Worm (Caenorhabditis elegans): ENCODE measurements around the gene T07H3.8.

ce11 chrII:1545625-1546024, 40.8 kb upstream of the T07H3.8 start, which contains the start of gene K05F6.12:
- TF ChIP-seq die-1 (tag; optimal IDR thresholded peaks at IDR 0.05) (no peak), repo-1 (tag; optimal IDR thresholded peaks at IDR 0.05) (no peak), lin-40 (tag; optimal IDR thresholded peaks at IDR 0.05) (no peak), hmg-20 (GFP tag; IDR thresholded peaks at IDR 0.05) (no peak), bed-2 (GFP tag; IDR thresholded peaks at IDR 0.05) (no peak), Y53F4B.3 (GFP tag; IDR thresholded peaks at IDR 0.05) (no peak), ama-1 (optimal IDR thresholded peaks at IDR 0.05) (no peak), ama-1 (GFP tag; optimal IDR thresholded peaks at IDR 0.05) (no peak), snpc-4 (GFP tag; optimal IDR thresholded peaks at IDR 0.05) (no peak), snpc-4 (tag; optimal IDR thresholded peaks at IDR 0.05) (no peak), B0019.2 (GFP tag; conservative IDR thresholded peaks at IDR 0.05) (no peak), F39B2.1 (GFP tag; IDR thresholded peaks at IDR 0.05) (no peak), aptf-3 (GFP tag; IDR thresholded peaks at IDR 0.05) (no peak), ceh-100 (GFP tag; IDR thresholded peaks at IDR 0.05) (no peak), Y95B8A.8 (GFP tag; IDR thresholded peaks at IDR 0.05) (no peak)
